Worm (Caenorhabditis elegans) whole organism, L4 larva: ENCODE results near the gene irld-27.

ENCODE experiments used
- R02D3.7 ChIP-seq: fragments of 150-350 bp; sonication (generic microtip); optimal IDR thresholded peaks from 3 replicates; lab custom pipeline; 2014; ENCODE audit warnings: missing biosample characterization, missing genetic modification characterization
- ama-1 ChIP-seq: fragments of 150-350 bp; optimal IDR thresholded peaks from 2 replicates; lab custom pipeline; 2014; ENCODE audit warnings: inconsistent platforms, mixed read lengths
- attf-4 ChIP-seq: sonication (generic microtip); optimal IDR thresholded peaks from 3 replicates; lab custom pipeline; 2017; ENCODE audit warnings: missing biosample characterization, missing genetic modification characterization
- dpl-1 ChIP-seq: fragments of 150-350 bp; optimal IDR thresholded peaks from 2 replicates; lab custom pipeline; 2014; ENCODE audit warnings: missing biosample characterization, missing genetic modification reagents, missing genetic modification characterization
- hlh-11 ChIP-seq: fragments of 200-800 bp; sonication (Bioruptor generic); optimal IDR thresholded peaks from 2 replicates; lab custom pipeline; 2018; ENCODE audit warnings: mild to moderate bottlenecking, missing genetic modification characterization, missing compliant biosample characterization
- lin-13 ChIP-seq: fragments of 150-350 bp; optimal IDR thresholded peaks from 2 replicates; lab custom pipeline; 2014; ENCODE audit warnings: missing biosample characterization, missing genetic modification reagents, missing genetic modification characterization
- mdl-1 ChIP-seq, 2 experiments: fragments of 150-350 bp in 1 of 2; sonication (generic microtip) in 1 of 2; optimal IDR thresholded peaks; 2 replicates each; lab custom pipeline; 2014 to 2017; ENCODE audit warnings: missing biosample characterization in 2 of 2, missing genetic modification characterization in 2 of 2
- nhr-11 ChIP-seq: fragments of 150-350 bp; optimal IDR thresholded peaks from 2 replicates; lab custom pipeline; 2014; ENCODE audit warnings: missing biosample characterization, missing genetic modification characterization
- nhr-25 ChIP-seq: sonication (generic microtip); optimal IDR thresholded peaks from 2 replicates; lab custom pipeline; 2017; ENCODE audit warnings: missing genetic modification characterization, mild to moderate bottlenecking, missing compliant biosample characterization, antibody characterized with exemption, moderate library complexity, borderline replicate concordance; ENCODE audit not compliant: insufficient read depth
- pha-4 ChIP-seq, 2 experiments: fragments of 150-350 bp in 1 of 2; fragments of 200-800 bp in 1 of 2; sonication (Bioruptor generic) in 1 of 2; IDR thresholded peaks in 1 of 2; optimal IDR thresholded peaks in 1 of 2; 2 replicates each; pipeline versions ENCODE4 v1.3.6 to Lab custom; 2014 to 2022; ENCODE audit warnings: missing genetic modification characterization in 2 of 2, missing genetic modification reagents in 2 of 2, missing biosample characterization in 1 of 2, missing compliant biosample characterization in 1 of 2
- php-3 ChIP-seq: fragments of 200-800 bp; sonication (Bioruptor generic); IDR thresholded peaks from 2 replicates; pipeline ENCODE4 v1.3.6; 2022; ENCODE audit warnings: missing genetic modification reagents, missing genetic modification characterization, missing compliant biosample characterization
- rbr-2 ChIP-seq: sonication (generic microtip); optimal IDR thresholded peaks from 2 replicates; lab custom pipeline; 2016; ENCODE audit warnings: missing genotype, missing genetic modification characterization, missing compliant biosample characterization
- saeg-2 ChIP-seq: fragments of 200-800 bp; sonication (Bioruptor generic); IDR thresholded peaks from 2 replicates; pipeline ENCODE4 v1.3.6; 2022; ENCODE audit warnings: missing genetic modification reagents, missing genetic modification characterization, missing compliant biosample characterization
- unc-62 ChIP-seq, 3 experiments: fragments of 150-350 bp in 1 of 3; sonication (generic microtip); optimal IDR thresholded peaks in 2 of 3; peaks in 1 of 3; 1 replicate in 1 of 3; 2 replicates in 2 of 3; lab custom pipeline; 2014 to 2017; ENCODE audit warnings: missing biosample characterization in 3 of 3, missing genetic modification characterization in 3 of 3, missing genetic modification reagents in 3 of 3, missing genotype in 1 of 3

ce11 chrII:3303582-3303981 lies 28.6 kb upstream of the irld-27 start:
- TF ChIP-seq rbr-2 (tag; lab: Kevin White, UChicago) (no peak), attf-4 (tag; lab: Kevin White, UChicago) (no peak), nhr-11 (tag; lab: Kevin White, UChicago) (no peak), saeg-2 (GFP tag; lab: Robert Waterston, UW) (no peak), dpl-1 (GFP tag; lab: Kevin White, UChicago) (no peak), lin-13 (GFP tag; lab: Kevin White, UChicago) (no peak), unc-62 (GFP tag; optimal IDR thresholded peaks at IDR 0.05 in 1 of 2; lab: Kevin White, UChicago) (no peak), unc-62 (tag; optimal IDR thresholded peaks at IDR 0.05; lab: Kevin White, UChicago) (no peak), hlh-11 (tag; lab: Kevin White, UChicago) (no peak), ama-1 (lab: Kevin White, UChicago) (no peak), nhr-25 (tag; lab: Kevin White, UChicago) (no peak), pha-4 (GFP tag; IDR thresholded peaks at IDR 0.05; lab: Robert Waterston, UW) (no peak), pha-4 (tag; optimal IDR thresholded peaks at IDR 0.05; lab: Kevin White, UChicago) (no peak), R02D3.7 (no peak), mdl-1 (tag; optimal IDR thresholded peaks at IDR 0.05; lab: Kevin White, UChicago) (no peak), php-3 (GFP tag; lab: Robert Waterston, UW) (no peak)
